Worm (Caenorhabditis elegans) whole organism, late embryonic: ENCODE measurements around the gene str-243.
"Not testable (repeated sequence)": the region's sequence is repeated elsewhere in the genome, so short reads cannot be mapped to it uniquely, and the experiment has no call there.

ENCODE experiments used
- C08G9.2 ChIP-seq: sonication (generic microtip); optimal IDR thresholded peaks from 2 replicates; lab custom pipeline; 2016; ENCODE audit warnings: mild to moderate bottlenecking, missing genetic modification characterization, moderate library complexity, missing compliant biosample characterization
- ama-1 ChIP-seq: fragments of 150-350 bp; optimal IDR thresholded peaks from 2 replicates; lab custom pipeline; 2014
- ceh-2 ChIP-seq: sonication (generic microtip); optimal IDR thresholded peaks from 2 replicates; lab custom pipeline; 2016; ENCODE audit warnings: missing genotype, missing genetic modification characterization, missing compliant biosample characterization
- ceh-30 ChIP-seq: fragments of 150-350 bp; optimal IDR thresholded peaks from 2 replicates; lab custom pipeline; 2014; ENCODE audit warnings: missing biosample characterization, missing genetic modification characterization
- ceh-31 ChIP-seq: sonication (generic microtip); optimal IDR thresholded peaks from 2 replicates; lab custom pipeline; 2016; ENCODE audit warnings: missing genetic modification characterization, missing compliant biosample characterization
- ceh-45 ChIP-seq: fragments of 200-800 bp; sonication (Bioruptor generic); IDR thresholded peaks from 2 replicates; pipeline ENCODE4 v1.3.6; 2022; ENCODE audit warnings: missing genetic modification reagents, missing genetic modification characterization, missing compliant biosample characterization
- ceh-48 ChIP-seq: sonication (generic microtip); optimal IDR thresholded peaks from 2 replicates; lab custom pipeline; 2016; ENCODE audit warnings: missing genetic modification characterization, inconsistent platforms, missing compliant biosample characterization
- ceh-9 ChIP-seq: sonication (generic microtip); optimal IDR thresholded peaks from 2 replicates; lab custom pipeline; 2016; ENCODE audit warnings: mild to moderate bottlenecking, missing genetic modification characterization, inconsistent platforms, missing compliant biosample characterization
- che-1 ChIP-seq: sonication (generic microtip); optimal IDR thresholded peaks from 2 replicates; lab custom pipeline; 2016; ENCODE audit warnings: mild to moderate bottlenecking, missing genetic modification characterization, missing compliant biosample characterization
- fkh-6 ChIP-seq: sonication (generic microtip); optimal IDR thresholded peaks from 2 replicates; lab custom pipeline; 2016; ENCODE audit warnings: missing genetic modification characterization, missing compliant biosample characterization
- hlh-30 ChIP-seq: sonication (generic microtip); optimal IDR thresholded peaks from 2 replicates; lab custom pipeline; 2017; ENCODE audit warnings: antibody characterized with exemption, missing genetic modification characterization, missing compliant biosample characterization; ENCODE audit not compliant: insufficient read depth
- hlh-8 ChIP-seq: sonication (generic microtip); optimal IDR thresholded peaks from 2 replicates; lab custom pipeline; 2016; ENCODE audit warnings: missing genotype, missing genetic modification characterization, missing compliant biosample characterization
- lim-6 ChIP-seq: sonication (generic microtip); optimal IDR thresholded peaks from 2 replicates; lab custom pipeline; 2016; ENCODE audit warnings: missing genetic modification characterization, missing compliant biosample characterization
- madf-2 ChIP-seq: sonication (generic microtip); optimal IDR thresholded peaks from 2 replicates; lab custom pipeline; 2017; ENCODE audit warnings: missing genetic modification characterization, missing compliant biosample characterization
- mec-3 ChIP-seq: sonication (generic microtip); optimal IDR thresholded peaks from 2 replicates; lab custom pipeline; 2016; ENCODE audit warnings: borderline replicate concordance, missing genetic modification characterization, missing compliant biosample characterization
- nfya-1 ChIP-seq: sonication (generic microtip); optimal IDR thresholded peaks from 2 replicates; lab custom pipeline; 2017; ENCODE audit warnings: missing genetic modification characterization, mild to moderate bottlenecking, missing compliant biosample characterization, antibody characterized with exemption, moderate library complexity
- nhr-11 ChIP-seq: fragments of 150-350 bp; optimal IDR thresholded peaks from 2 replicates; lab custom pipeline; 2014; ENCODE audit warnings: missing biosample characterization, missing genetic modification characterization
- pag-3 ChIP-seq: sonication (generic microtip); optimal IDR thresholded peaks from 2 replicates; lab custom pipeline; 2016; ENCODE audit warnings: missing compliant biosample characterization, missing genetic modification characterization, borderline replicate concordance
- pax-1 ChIP-seq: fragments of 150-350 bp; optimal IDR thresholded peaks from 2 replicates; lab custom pipeline; 2014; ENCODE audit warnings: missing biosample characterization, missing genetic modification characterization
- pha-2 ChIP-seq: sonication (generic microtip); optimal IDR thresholded peaks from 2 replicates; lab custom pipeline; 2017; ENCODE audit warnings: mild to moderate bottlenecking, missing genetic modification characterization, missing compliant biosample characterization
- pha-4 ChIP-seq: fragments of 150-350 bp; optimal IDR thresholded peaks from 2 replicates; lab custom pipeline; 2018; ENCODE audit warnings: missing biosample characterization, missing genetic modification reagents, missing genetic modification characterization
- ref-2 ChIP-seq: sonication (generic microtip); optimal IDR thresholded peaks from 2 replicates; lab custom pipeline; 2016; ENCODE audit warnings: missing genetic modification characterization, missing compliant biosample characterization
- sox-2 ChIP-seq: fragments of 200-800 bp; sonication (Bioruptor generic); IDR thresholded peaks from 2 replicates; pipeline ENCODE4 v1.3.6; 2022; ENCODE audit warnings: missing genetic modification reagents, missing genetic modification characterization, missing compliant biosample characterization
- tbx-2 ChIP-seq: sonication (generic microtip); optimal IDR thresholded peaks from 2 replicates; lab custom pipeline; 2016; ENCODE audit warnings: missing genetic modification characterization, missing compliant biosample characterization
- unc-3 ChIP-seq, 2 experiments: fragments of 200-800 bp in 1 of 2; sonication (Bioruptor generic) in 1 of 2; sonication (generic microtip) in 1 of 2; conservative IDR thresholded peaks in 1 of 2; optimal IDR thresholded peaks in 1 of 2; 2 replicates each; pipeline versions ENCODE4 v1.3.6 to Lab custom; 2016 to 2022; ENCODE audit warnings: missing compliant biosample characterization in 2 of 2, missing genetic modification characterization in 2 of 2, missing genetic modification reagents in 1 of 2
- unc-42 ChIP-seq: sonication (generic microtip); optimal IDR thresholded peaks from 2 replicates; lab custom pipeline; 2016; ENCODE audit warnings: missing genotype, missing genetic modification characterization, missing compliant biosample characterization
- unc-55 ChIP-seq: sonication (generic microtip); optimal IDR thresholded peaks from 2 replicates; lab custom pipeline; 2017; ENCODE audit warnings: missing biosample characterization, missing genetic modification reagents, missing genetic modification characterization

str-243 gene

DNA sequence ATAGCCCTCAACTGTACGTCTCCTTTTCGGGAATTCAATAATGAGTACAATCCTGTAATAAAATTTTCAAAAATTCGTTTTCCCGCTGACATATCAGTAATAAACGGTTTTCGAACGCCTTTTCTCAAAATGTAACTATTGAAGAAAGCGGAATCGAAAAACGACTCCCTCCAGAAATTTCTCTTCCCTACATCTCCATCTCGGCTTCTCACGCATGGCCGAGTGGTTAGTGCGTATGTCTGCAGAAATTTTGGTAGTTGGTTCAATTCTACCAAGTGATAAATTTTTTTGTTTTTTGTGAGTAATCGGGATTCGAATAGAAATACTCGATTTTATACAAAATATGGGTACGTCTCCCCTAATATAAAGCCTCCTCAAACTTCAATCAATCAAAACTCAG, 38.6 kb downstream of the str-243 start:
- TF ChIP-seq ceh-45 (GFP tag; lab: Robert Waterston, UW) (peak; percentile 88), unc-3 (GFP tag; conservative IDR thresholded peaks at IDR 0.05; lab: Robert Waterston, UW) (peak; percentile 72), sox-2 (peak; percentile 39)
- not testable (repeated sequence) for TF ChIP-seq unc-3 (tag; optimal IDR thresholded peaks at IDR 0.05; lab: Kevin White, UChicago)

DNA sequence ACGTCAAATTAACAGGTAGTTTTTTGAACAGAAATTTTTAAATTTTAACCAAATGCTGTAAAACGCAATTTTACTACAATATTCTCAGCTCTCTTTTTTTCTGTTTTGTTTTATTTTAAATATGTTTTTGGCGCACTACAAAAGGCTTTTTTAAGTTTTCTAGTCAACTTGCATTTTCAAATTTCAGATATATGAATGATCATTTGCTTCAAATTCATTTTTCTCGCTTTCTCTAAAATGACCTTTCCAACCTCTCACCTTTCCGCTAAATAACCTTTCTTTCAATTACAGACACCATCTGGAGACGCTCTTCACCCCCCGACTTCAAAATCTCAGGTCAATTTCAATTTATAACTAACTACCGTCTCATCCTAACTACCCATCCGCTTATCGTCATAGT, 44.2 kb downstream of the str-243 start, which contains the start of gene cdc-25.2:
Gene cdc-25.2 (plus strand): TSS at position 301 of the 400 bp plus-strand sequence.
- no peak for TF ChIP-seq hlh-30

DNA sequence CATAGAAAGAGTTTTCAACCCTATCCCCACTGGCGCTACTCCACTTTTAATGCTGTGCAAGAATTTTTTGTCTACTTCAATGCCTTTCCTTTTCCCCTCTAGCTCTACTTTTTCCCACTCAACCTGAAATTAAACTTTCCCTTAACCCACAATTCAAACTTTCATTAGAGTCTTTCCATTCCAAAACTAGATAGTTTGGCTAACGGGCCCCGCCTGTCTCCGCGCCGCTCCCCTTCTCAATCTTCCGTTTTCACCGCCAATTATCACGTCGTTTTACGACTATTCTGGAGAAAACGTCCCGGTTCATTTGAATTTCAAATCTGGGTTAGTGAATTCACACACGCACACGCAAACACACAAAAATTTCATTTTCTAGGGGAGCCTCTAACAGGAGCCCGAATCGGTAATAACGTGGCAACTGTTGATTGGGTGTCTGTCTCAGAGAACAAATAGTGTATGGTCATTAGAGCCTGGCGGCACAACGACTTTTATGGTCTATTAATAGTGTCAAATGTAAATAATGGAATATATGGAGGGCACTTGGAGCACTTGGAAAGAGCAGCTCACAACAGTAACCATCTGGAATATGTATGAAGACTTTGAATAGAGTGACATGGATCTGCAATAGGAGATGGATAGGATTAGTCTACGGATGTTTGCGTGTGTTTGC, 47.3 kb downstream of the str-243 start:
- peak; percentile 73 for TF ChIP-seq nfya-1
- no peak for TF ChIP-seq pag-3
- TF ChIP-seq ama-1 (lab: Kevin White, UChicago), result peak; percentile 19
- TF ChIP-seq, all 69 proteins: peak for 2

DNA sequence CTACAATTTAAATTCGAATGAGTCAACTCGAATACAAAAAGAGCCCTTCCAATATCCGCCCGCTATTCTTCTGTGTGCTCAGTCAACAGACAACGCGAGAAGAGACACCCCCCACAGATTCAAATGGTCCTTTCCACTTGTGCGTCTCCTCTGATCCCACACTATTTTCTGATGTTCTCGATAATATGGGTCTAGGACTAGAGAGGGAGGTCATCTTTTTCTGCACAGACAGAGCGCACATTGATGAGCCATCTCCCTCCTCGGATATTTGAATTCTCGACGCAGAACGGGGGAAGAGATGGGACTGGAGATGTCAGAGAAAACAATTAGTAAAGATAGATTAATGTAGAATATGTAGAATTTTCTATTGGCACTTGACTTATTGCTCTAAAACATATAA, 48.1 kb downstream of the str-243 start:
- TF ChIP-seq tbx-2 (tag; lab: Kevin White, UChicago) (peak; percentile 37), madf-2 (tag; lab: Kevin White, UChicago) (no peak), lim-6 (tag; lab: Kevin White, UChicago) (no peak), pha-2 (no peak), unc-55 (GFP tag; lab: Kevin White, UChicago) (peak; percentile 66), ref-2 (tag; lab: Kevin White, UChicago) (peak; percentile 75), ceh-9 (no peak), ceh-31 (peak; percentile 36)

DNA sequence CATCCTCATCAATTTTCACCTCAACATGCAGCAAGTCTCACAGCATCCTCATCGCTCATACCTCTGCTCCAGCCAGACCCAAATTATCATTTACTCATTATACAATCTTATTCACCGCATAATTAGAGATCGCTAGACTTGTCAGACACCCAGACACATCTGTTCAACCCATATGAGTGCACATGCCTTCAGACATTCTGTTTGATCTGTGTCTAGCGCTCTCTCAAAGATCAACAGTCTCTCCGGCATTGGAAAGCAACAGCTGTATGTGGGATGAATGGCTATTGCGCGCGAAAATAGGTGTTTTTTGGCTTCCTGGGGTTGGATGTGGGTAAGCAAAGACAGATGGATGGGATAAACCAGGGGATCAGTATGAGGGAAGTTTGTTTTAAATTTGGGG, 50.0 kb downstream of the str-243 start:
- no peak for TF ChIP-seq ceh-9
- no peak for TF ChIP-seq pax-1 (tag; lab: Kevin White, UChicago)
- peak; percentile 5 for TF ChIP-seq hlh-30
- no peak for TF ChIP-seq nhr-11 (tag; lab: Kevin White, UChicago)
- TF ChIP-seq ref-2 (tag; lab: Kevin White, UChicago), result peak; percentile 17
- TF ChIP-seq ceh-2 (tag; lab: Kevin White, UChicago), result no peak
- no peak for TF ChIP-seq hlh-8 (tag; lab: Kevin White, UChicago)
- TF ChIP-seq unc-42 (tag; lab: Kevin White, UChicago), result no peak
- no peak for TF ChIP-seq ceh-30 (tag; lab: Kevin White, UChicago)
- no peak for TF ChIP-seq ceh-48 (tag; lab: Kevin White, UChicago)
- no peak for TF ChIP-seq unc-3 (GFP tag; conservative IDR thresholded peaks at IDR 0.05; lab: Robert Waterston, UW)
- no peak for TF ChIP-seq unc-3 (tag; optimal IDR thresholded peaks at IDR 0.05; lab: Kevin White, UChicago)
- TF ChIP-seq fkh-6, result no peak
- no peak for TF ChIP-seq pha-4 (tag; lab: Kevin White, UChicago)
- no peak for TF ChIP-seq che-1
- no peak for TF ChIP-seq C08G9.2
- TF ChIP-seq mec-3 (tag; lab: Kevin White, UChicago), result no peak
